Fruit fly (Drosophila melanogaster) whole organism, prepupa: ENCODE data around the gene Fip1.

Source experiments
- CG10669 ChIP-seq: fragments of 200-800 bp; sonication (Bioruptor generic); optimal IDR thresholded peaks from 3 replicates; lab custom pipeline; 2018; ENCODE audit warnings: missing biosample characterization, mild to moderate bottlenecking, missing genetic modification characterization, moderate library complexity
- CG11294 ChIP-seq: fragments of 200-800 bp; sonication (Bioruptor generic); IDR thresholded peaks from 2 replicates; pipeline ENCODE4 v1.3.6; 2022; ENCODE audit warnings: missing biosample characterization, missing genetic modification characterization
- CG15336 ChIP-seq: fragments of 200-800 bp; sonication (Bioruptor generic); IDR thresholded peaks from 2 replicates; pipeline ENCODE4 v1.3.6; 2022; ENCODE audit warnings: missing biosample characterization, missing genetic modification characterization
- CG1621 ChIP-seq: fragments of 200-800 bp; sonication (Bioruptor generic); optimal IDR thresholded peaks from 3 replicates; lab custom pipeline; 2018; ENCODE audit warnings: missing biosample characterization, mild to moderate bottlenecking, missing genetic modification characterization
- CG3032 ChIP-seq: fragments of 200-800 bp; optimal IDR thresholded peaks from 2 replicates; lab custom pipeline; 2019; ENCODE audit warnings: missing biosample characterization, mild to moderate bottlenecking, missing genetic modification characterization, moderate library complexity
- CG32006 ChIP-seq: fragments of 200-800 bp; sonication (Bioruptor generic); optimal IDR thresholded peaks from 3 replicates; lab custom pipeline; 2017; ENCODE audit warnings: missing biosample characterization, mild to moderate bottlenecking, missing genetic modification characterization
- CG6276 ChIP-seq: fragments of 200-800 bp; sonication (Bioruptor generic); optimal IDR thresholded peaks from 2 replicates; lab custom pipeline; 2017; ENCODE audit warnings: missing biosample characterization, mild to moderate bottlenecking, missing genetic modification characterization
- CG6808 ChIP-seq: fragments of 200-800 bp; sonication (Bioruptor generic); optimal IDR thresholded peaks from 3 replicates; lab custom pipeline; 2017; ENCODE audit warnings: missing biosample characterization, missing genetic modification characterization, mild to moderate bottlenecking, moderate library complexity, missing genetic modification reagents
- CG6854 ChIP-seq: fragments of 200-800 bp; sonication (Bioruptor generic); optimal IDR thresholded peaks from 2 replicates; lab custom pipeline; 2017; ENCODE audit warnings: missing biosample characterization, mild to moderate bottlenecking, missing genetic modification characterization
- CG8632 ChIP-seq: fragments of 200-800 bp; sonication (Bioruptor generic); optimal IDR thresholded peaks from 3 replicates; lab custom pipeline; 2016; ENCODE audit warnings: missing biosample characterization, missing genetic modification characterization
- Eip75B ChIP-seq: fragments of 200-800 bp; sonication (Bioruptor generic); optimal IDR thresholded peaks from 3 replicates; lab custom pipeline; 2016; ENCODE audit warnings: missing biosample characterization, missing genetic modification characterization
- Eip78C ChIP-seq: fragments of 200-800 bp; sonication (Bioruptor generic); peaks from one replicate; lab custom pipeline; 2016; ENCODE audit warnings: missing biosample characterization, missing genetic modification characterization
- Ets21C ChIP-seq: fragments of 200-800 bp; sonication (Bioruptor generic); optimal IDR thresholded peaks from 3 replicates; lab custom pipeline; 2016; ENCODE audit warnings: missing biosample characterization, missing genetic modification characterization
- Hr4 ChIP-seq: fragments of 200-800 bp; sonication (Bioruptor generic); optimal IDR thresholded peaks from 3 replicates; lab custom pipeline; 2016; ENCODE audit warnings: missing biosample characterization, missing genetic modification characterization
- Lpt ChIP-seq: fragments of 200-800 bp; sonication (Bioruptor generic); optimal IDR thresholded peaks from 3 replicates; lab custom pipeline; 2016; ENCODE audit warnings: missing biosample characterization, missing genetic modification characterization
- OdsH ChIP-seq: fragments of 200-800 bp; sonication (Bioruptor generic); optimal IDR thresholded peaks from 3 replicates; lab custom pipeline; 2016; ENCODE audit warnings: missing biosample characterization, missing genetic modification characterization
- Smox ChIP-seq: fragments of 200-800 bp; sonication (Bioruptor generic); optimal IDR thresholded peaks from 3 replicates; lab custom pipeline; 2016; ENCODE audit warnings: missing biosample characterization, missing genetic modification characterization
- Sox102F ChIP-seq: fragments of 200-800 bp; sonication (Bioruptor generic); optimal IDR thresholded peaks from 2 replicates; lab custom pipeline; 2016; ENCODE audit warnings: missing biosample characterization, mild to moderate bottlenecking, missing genetic modification characterization
- Sox14 ChIP-seq: fragments of 200-800 bp; sonication (Bioruptor generic); optimal IDR thresholded peaks from 3 replicates; lab custom pipeline; 2016; ENCODE audit warnings: missing biosample characterization, missing genetic modification characterization
- achi ChIP-seq: fragments of 200-800 bp; sonication (Bioruptor generic); optimal IDR thresholded peaks from 3 replicates; lab custom pipeline; 2016; ENCODE audit warnings: missing biosample characterization, missing genetic modification characterization
- acj6 ChIP-seq: fragments of 200-800 bp; sonication (Bioruptor generic); optimal IDR thresholded peaks from 3 replicates; lab custom pipeline; 2016; ENCODE audit warnings: missing biosample characterization, missing genetic modification characterization
- cyc ChIP-seq: fragments of 200-800 bp; sonication (Bioruptor generic); optimal IDR thresholded peaks from 3 replicates; lab custom pipeline; 2016; ENCODE audit warnings: missing biosample characterization, missing genetic modification characterization
- dsx ChIP-seq: fragments of 200-800 bp; optimal IDR thresholded peaks from 3 replicates; lab custom pipeline; 2019; ENCODE audit warnings: missing biosample characterization, mild to moderate bottlenecking, missing genetic modification characterization, moderate library complexity; ENCODE audit not compliant: poor library complexity, severe bottlenecking
- eg ChIP-seq: fragments of 200-800 bp; sonication (Bioruptor generic); IDR thresholded peaks from 3 replicates; pipeline ENCODE4 v1.3.6; 2022; ENCODE audit warnings: missing biosample characterization, missing genetic modification characterization
- esn ChIP-seq: fragments of 200-800 bp; sonication (Bioruptor generic); optimal IDR thresholded peaks from 2 replicates; lab custom pipeline; 2016; ENCODE audit warnings: missing biosample characterization, mild to moderate bottlenecking, missing genetic modification characterization, moderate library complexity
- fd59A ChIP-seq: fragments of 200-800 bp; sonication (Bioruptor generic); optimal IDR thresholded peaks from 2 replicates; lab custom pipeline; 2017; ENCODE audit warnings: missing biosample characterization, mild to moderate bottlenecking, missing genetic modification characterization, missing genetic modification reagents
- fkh ChIP-seq: fragments of 200-800 bp; sonication (Bioruptor generic); optimal IDR thresholded peaks from 3 replicates; lab custom pipeline; 2017; ENCODE audit warnings: missing biosample characterization, mild to moderate bottlenecking, missing genetic modification characterization, moderate library complexity
- lz ChIP-seq: fragments of 200-800 bp; sonication (Bioruptor generic); optimal IDR thresholded peaks from 3 replicates; lab custom pipeline; 2016; ENCODE audit warnings: missing biosample characterization, missing genetic modification characterization
- pdm3 ChIP-seq: fragments of 200-800 bp; sonication (Bioruptor generic); optimal IDR thresholded peaks from 3 replicates; lab custom pipeline; 2016; ENCODE audit warnings: missing biosample characterization, missing genetic modification characterization
- spab ChIP-seq: fragments of 200-800 bp; sonication (Bioruptor generic); optimal IDR thresholded peaks from 2 replicates; lab custom pipeline; 2017; ENCODE audit warnings: missing biosample characterization, mild to moderate bottlenecking, missing genetic modification characterization, missing genetic modification reagents
- ss ChIP-seq, 2 experiments: fragments of 200-800 bp; sonication (Bioruptor generic); optimal IDR thresholded peaks; 2 replicates in 1 of 2; 3 replicates in 1 of 2; lab custom pipeline; 2017 to 2018; ENCODE audit warnings: mild to moderate bottlenecking in 2 of 2, missing biosample characterization in 2 of 2, missing genetic modification characterization in 2 of 2, moderate library complexity in 1 of 2
- svp ChIP-seq: fragments of 200-800 bp; sonication (Bioruptor generic); peaks from one replicate; lab custom pipeline; 2016; ENCODE audit warnings: missing biosample characterization, missing genetic modification characterization
- topi ChIP-seq: fragments of 200-800 bp; sonication (Bioruptor generic); optimal IDR thresholded peaks from 3 replicates; lab custom pipeline; 2016; ENCODE audit warnings: missing biosample characterization, missing genetic modification characterization
- vri ChIP-seq: fragments of 200-800 bp; sonication (Bioruptor generic); optimal IDR thresholded peaks from 3 replicates; lab custom pipeline; 2016; ENCODE audit warnings: missing biosample characterization, mild to moderate bottlenecking, missing genetic modification characterization

Gene Fip1

dm6 chr3R:4437113-4437512, 47.7 kb upstream of the Fip1 start, which contains the start of the genes Lipt2 and CG14650 (continued):
- TF ChIP-seq fd59A (GFP tag; lab: Kevin White, UChicago) (no peak), Ets21C (no peak), Lpt (GFP tag; lab: Kevin White, UChicago) (no peak), CG8632 (no peak), lz (GFP tag; lab: Kevin White, UChicago) (peak; percentile 73), topi (GFP tag; lab: Kevin White, UChicago) (no peak), Eip78C (peak; percentile 82), OdsH (GFP tag; lab: Kevin White, UChicago) (no peak), Sox14 (GFP tag; lab: Kevin White, UChicago) (peak; percentile 83), CG6854 (GFP tag; lab: Kevin White, UChicago) (no peak), CG6808 (GFP tag; lab: Kevin White, UChicago) (no peak), Eip75B (GFP tag; lab: Kevin White, UChicago) (no peak), CG15336 (no peak), dsx (GFP tag; lab: Kevin White, UChicago) (no peak)
- TF ChIP-seq, all 60 proteins: peak for 19

dm6 chr3R:4437817-4438216, 47.0 kb upstream of the Fip1 start:
- TF ChIP-seq vri (no peak), dsx (GFP tag; lab: Kevin White, UChicago) (no peak)

dm6 chr3R:4445083-4445482, 39.7 kb upstream of the Fip1 start:
- no peak for TF ChIP-seq spab (GFP tag; lab: Kevin White, UChicago)
- no peak for TF ChIP-seq CG15336
- TF ChIP-seq cyc (GFP tag; lab: Kevin White, UChicago): no peak
- no peak for TF ChIP-seq CG1621 (tag; lab: Kevin White, UChicago)
- TF ChIP-seq Lpt (GFP tag; lab: Kevin White, UChicago): no peak
- TF ChIP-seq CG3032 (tag; lab: Kevin White, UChicago): no peak
- no peak for TF ChIP-seq Hr4 (GFP tag; lab: Kevin White, UChicago)
- TF ChIP-seq esn (GFP tag; lab: Kevin White, UChicago): no peak

dm6 chr3R:4446455-4447224, 38.2 kb upstream of the Fip1 start:
- TF ChIP-seq Eip78C (peak; percentile 53), CG10669 (GFP tag; lab: Kevin White, UChicago) (no peak), fkh (GFP tag; lab: Kevin White, UChicago) (peak; percentile 17)

- TF ChIP-seq esn (GFP tag; lab: Kevin White, UChicago): no peak
- no peak for TF ChIP-seq CG1621 (tag; lab: Kevin White, UChicago)
- peak; percentile 0 for TF ChIP-seq svp (GFP tag; lab: Kevin White, UChicago)
- no peak for TF ChIP-seq CG6276 (GFP tag; lab: Kevin White, UChicago)
- TF ChIP-seq pdm3 (GFP tag; lab: Kevin White, UChicago): no peak
- TF ChIP-seq CG8632: no peak
- TF ChIP-seq achi (GFP tag; lab: Kevin White, UChicago): no peak
- no peak for TF ChIP-seq acj6 (GFP tag; lab: Kevin White, UChicago)
- no peak for TF ChIP-seq fkh (GFP tag; lab: Kevin White, UChicago)
- no peak for TF ChIP-seq eg (GFP tag; lab: Robert Waterston, UW)
- TF ChIP-seq Sox102F: no peak
- no peak for TF ChIP-seq CG15336
- no peak for TF ChIP-seq CG32006 (GFP tag; lab: Kevin White, UChicago)
- TF ChIP-seq Smox (GFP tag; lab: Kevin White, UChicago): no peak
- no peak for TF ChIP-seq CG11294 (GFP tag; lab: Robert Waterston, UW)
- no peak for TF ChIP-seq CG6854 (GFP tag; lab: Kevin White, UChicago)
- peak in 1 of 2 experiments; percentile 17 for TF ChIP-seq ss (GFP tag; optimal IDR thresholded peaks at IDR 0.05; lab: Kevin White, UChicago)
- TF ChIP-seq, all 60 proteins: peak for 2
Observed at dm6 chr3R:4449256-4449655, 35.6 kb upstream of the Fip1 start.
